Worm (Caenorhabditis elegans): ENCODE measurements around the gene F54E12.2.

ce11 chrIV:11313880-11314279 lies 23.1 kb downstream of the F54E12.2 start, which contains the start of gene dnj-2:
- TF ChIP-seq ZK546.5 (tag; optimal IDR thresholded peaks at IDR 0.05) (no peak), nhr-77 (tag; optimal IDR thresholded peaks at IDR 0.05) (no peak), skn-1 (tag; optimal IDR thresholded peaks at IDR 0.05) (no peak), elt-3 (tag; optimal IDR thresholded peaks at IDR 0.05) (no peak), sma-3 (GFP tag; optimal IDR thresholded peaks at IDR 0.05) (no peak), nhr-129 (tag; optimal IDR thresholded peaks at IDR 0.05) (no peak)
